Worm (Caenorhabditis elegans) whole organism, L4/young adult: ENCODE measurements around the gene R52.4.

Experiments
- W03F9.2 ChIP-seq: fragments of 150-350 bp; optimal IDR thresholded peaks from 2 replicates; lab custom pipeline; 2014; ENCODE audit warnings: missing biosample characterization, missing genetic modification characterization
- dao-5 ChIP-seq: sonication (generic microtip); optimal IDR thresholded peaks from 2 replicates; lab custom pipeline; 2016; ENCODE audit warnings: missing genotype, missing genetic modification characterization, moderate library complexity, missing compliant biosample characterization
- him-1 ChIP-seq: sonication (generic microtip); optimal IDR thresholded peaks from 2 replicates; lab custom pipeline; 2016; ENCODE audit warnings: missing genotype, missing genetic modification reagents, missing genetic modification characterization, missing compliant biosample characterization

- TF ChIP-seq W03F9.2 (no peak), him-1 (no peak), dao-5 (no peak)
Observed at ce11 chrII:2094924-2095650, 13.1 kb downstream of the R52.4 start, which contains the start of gene T16A1.2.
